Fruit fly (Drosophila melanogaster): ENCODE measurements around the gene PGS1.

- no peak for TF ChIP-seq dati (GFP tag; IDR thresholded peaks at IDR 0.05)
- no peak for TF ChIP-seq CG3726 (GFP tag; IDR thresholded peaks at IDR 0.05)
- no peak for TF ChIP-seq CG13123 (GFP tag; optimal IDR thresholded peaks at IDR 0.05)
- no peak for TF ChIP-seq Fer2 (tag; optimal IDR thresholded peaks at IDR 0.05)
- no peak for TF ChIP-seq Atf-2 (GFP tag; optimal IDR thresholded peaks at IDR 0.05)
- peak; percentile 85 for TF ChIP-seq CG3163 (GFP tag; optimal IDR thresholded peaks at IDR 0.05)
- TF ChIP-seq CG6689 (GFP tag; IDR thresholded peaks at IDR 0.05) = no peak
- TF ChIP-seq Ssrp (tag; optimal IDR thresholded peaks at IDR 0.05) = no peak
These were observed 5.6 kb downstream of the PGS1 start for dm6 chr3R:18739978-18740954.
